Fruit fly (Drosophila melanogaster) whole organism, embryonic: ENCODE data around the gene Yip1d1.

ENCODE experiments used
- Abd-B ChIP-seq: fragments of 200-800 bp; sonication (Bioruptor generic); optimal IDR thresholded peaks from 2 replicates; lab custom pipeline; 2018; ENCODE audit warnings: missing biosample characterization, mild to moderate bottlenecking, missing genetic modification characterization, moderate library complexity
- Atf6 ChIP-seq: fragments of 200-800 bp; sonication (Bioruptor generic); IDR thresholded peaks from 2 replicates; pipeline ENCODE4 v1.3.6; 2022; ENCODE audit warnings: missing biosample characterization, missing genetic modification characterization
- BEAF-32 ChIP-seq: fragments of 200-800 bp; sonication (Bioruptor generic); optimal IDR thresholded peaks from 3 replicates; lab custom pipeline; 2017; ENCODE audit warnings: missing biosample characterization, missing genetic modification characterization, mild to moderate bottlenecking, moderate library complexity, missing genetic modification reagents
- CG10431 ChIP-seq: fragments of 200-800 bp; sonication (Bioruptor generic); optimal IDR thresholded peaks from 3 replicates; lab custom pipeline; 2018; ENCODE audit warnings: missing biosample characterization, mild to moderate bottlenecking, missing genetic modification characterization
- CG10959 ChIP-seq: fragments of 200-800 bp; sonication (Bioruptor generic); IDR thresholded peaks from 2 replicates; pipeline ENCODE4 v1.3.6; 2022; ENCODE audit warnings: missing biosample characterization, missing genetic modification characterization
- CG10979 ChIP-seq: fragments of 200-800 bp; sonication (Bioruptor generic); optimal IDR thresholded peaks from 2 replicates; lab custom pipeline; 2018; ENCODE audit warnings: missing biosample characterization, mild to moderate bottlenecking, missing genetic modification characterization, moderate library complexity
- CG14965 ChIP-seq: fragments of 200-800 bp; sonication (Bioruptor generic); optimal IDR thresholded peaks from 2 replicates; lab custom pipeline; 2016; ENCODE audit warnings: missing biosample characterization, missing genetic modification characterization, borderline replicate concordance
- CG15269 ChIP-seq: fragments of 200-800 bp; sonication (Bioruptor generic); optimal IDR thresholded peaks from 2 replicates; lab custom pipeline; 2018; ENCODE audit warnings: missing biosample characterization, mild to moderate bottlenecking, missing genetic modification characterization, moderate library complexity
- CG15479 ChIP-seq: fragments of 200-800 bp; sonication (Bioruptor generic); optimal IDR thresholded peaks from 3 replicates; lab custom pipeline; 2019; ENCODE audit warnings: missing biosample characterization, mild to moderate bottlenecking, missing genetic modification characterization, moderate library complexity
- CG17385 ChIP-seq: fragments of 200-800 bp; sonication (Bioruptor generic); optimal IDR thresholded peaks from 3 replicates; lab custom pipeline; 2018; ENCODE audit warnings: missing biosample characterization, mild to moderate bottlenecking, missing genetic modification characterization
- CG34422 ChIP-seq: fragments of 200-800 bp; sonication (Bioruptor generic); IDR thresholded peaks from 3 replicates; pipeline ENCODE4 v1.3.6; 2022; ENCODE audit warnings: missing biosample characterization, missing genetic modification characterization
- CG6654 ChIP-seq: fragments of 200-800 bp; sonication (Bioruptor generic); optimal IDR thresholded peaks from 2 replicates; lab custom pipeline; 2017; ENCODE audit warnings: missing biosample characterization, mild to moderate bottlenecking, missing genetic modification characterization
- CG6765 ChIP-seq: fragments of 200-800 bp; sonication (Bioruptor generic); optimal IDR thresholded peaks from 3 replicates; lab custom pipeline; 2017; ENCODE audit warnings: missing biosample characterization, mild to moderate bottlenecking, missing genetic modification characterization
- CG7357 ChIP-seq: fragments of 200-800 bp; sonication (Bioruptor generic); IDR thresholded peaks from 3 replicates; pipeline ENCODE4 v1.3.6; 2022; ENCODE audit warnings: missing biosample characterization, missing genetic modification characterization
- CG9437 ChIP-seq: fragments of 200-800 bp; sonication (Bioruptor generic); optimal IDR thresholded peaks from 2 replicates; lab custom pipeline; 2018; ENCODE audit warnings: missing biosample characterization, mild to moderate bottlenecking, missing genetic modification characterization
- CG9797 ChIP-seq: fragments of 200-800 bp; sonication (Bioruptor generic); optimal IDR thresholded peaks from 3 replicates; lab custom pipeline; 2018; ENCODE audit warnings: missing biosample characterization, mild to moderate bottlenecking, missing genetic modification characterization
- Camta ChIP-seq: fragments of 200-800 bp; sonication (Bioruptor generic); optimal IDR thresholded peaks from 2 replicates; lab custom pipeline; 2016; ENCODE audit warnings: missing biosample characterization, missing genetic modification characterization
- CoRest ChIP-seq: fragments of 200-800 bp; sonication (Bioruptor generic); optimal IDR thresholded peaks from 3 replicates; lab custom pipeline; 2018; ENCODE audit warnings: missing biosample characterization, mild to moderate bottlenecking, missing genetic modification characterization, moderate library complexity
- Dip3 ChIP-seq: fragments of 200-800 bp; sonication (Bioruptor generic); optimal IDR thresholded peaks from 3 replicates; lab custom pipeline; 2016; ENCODE audit warnings: missing biosample characterization, missing genetic modification characterization
- Fer2 ChIP-seq: fragments of 200-800 bp; sonication (Bioruptor generic); optimal IDR thresholded peaks from 2 replicates; lab custom pipeline; 2018; ENCODE audit warnings: missing biosample characterization, mild to moderate bottlenecking, missing genetic modification characterization, moderate library complexity
- HLHmδ ChIP-seq: fragments of 200-800 bp; sonication (Bioruptor generic); optimal IDR thresholded peaks from 2 replicates; lab custom pipeline; 2018; ENCODE audit warnings: missing biosample characterization, mild to moderate bottlenecking, missing genetic modification characterization, moderate library complexity
- Hsf ChIP-seq: fragments of 200-800 bp; sonication (Bioruptor generic); optimal IDR thresholded peaks from 3 replicates; lab custom pipeline; 2016; ENCODE audit warnings: missing biosample characterization, missing genetic modification characterization
- NC2α ChIP-seq: fragments of 200-800 bp; sonication (Bioruptor generic); optimal IDR thresholded peaks from 2 replicates; lab custom pipeline; 2016; ENCODE audit warnings: missing biosample characterization, missing genetic modification characterization
- Ptx1 ChIP-seq: fragments of 200-800 bp; sonication (Bioruptor generic); IDR thresholded peaks from 2 replicates; pipeline ENCODE4 v1.3.6; 2022; ENCODE audit warnings: missing biosample characterization, missing genetic modification characterization
- Scr ChIP-seq: fragments of 200-800 bp; sonication (Bioruptor generic); IDR thresholded peaks from 2 replicates; pipeline ENCODE4 v1.3.6; 2022; ENCODE audit warnings: missing biosample characterization, missing genetic modification characterization; ENCODE audit not compliant: partially characterized antibody
- Six4 ChIP-seq: fragments of 200-800 bp; sonication (Bioruptor generic); optimal IDR thresholded peaks from 2 replicates; lab custom pipeline; 2016; ENCODE audit warnings: missing biosample characterization, missing genetic modification characterization
- abd-A ChIP-seq: fragments of 200-800 bp; sonication (Bioruptor generic); optimal IDR thresholded peaks from 3 replicates; lab custom pipeline; 2019; ENCODE audit warnings: missing biosample characterization, mild to moderate bottlenecking, missing genetic modification characterization, moderate library complexity
- ase ChIP-seq: fragments of 200-800 bp; sonication (Bioruptor generic); IDR thresholded peaks from 3 replicates; pipeline ENCODE4 v1.3.6; 2022; ENCODE audit warnings: missing biosample characterization, missing genetic modification characterization
- btn ChIP-seq: fragments of 200-800 bp; sonication (Bioruptor generic); optimal IDR thresholded peaks from 2 replicates; lab custom pipeline; 2016; ENCODE audit warnings: missing biosample characterization, missing genetic modification characterization
- cas ChIP-seq: fragments of 200-800 bp; sonication (Bioruptor generic); IDR thresholded peaks from 2 replicates; pipeline ENCODE4 v1.3.6; 2022; ENCODE audit warnings: missing biosample characterization, missing genetic modification characterization
- cwo ChIP-seq: fragments of 200-800 bp; sonication (Bioruptor generic); optimal IDR thresholded peaks from 3 replicates; lab custom pipeline; 2017; ENCODE audit warnings: missing biosample characterization, missing genetic modification characterization, mild to moderate bottlenecking, moderate library complexity, missing genetic modification reagents
- dimm ChIP-seq: fragments of 200-800 bp; sonication (Bioruptor generic); IDR thresholded peaks from 2 replicates; pipeline ENCODE4 v1.3.6; 2022; ENCODE audit warnings: missing biosample characterization, missing genetic modification characterization
- eve ChIP-seq, 2 experiments: fragments of >200 bp; optimal IDR thresholded peaks; 2 replicates each; lab custom pipeline; 2017; ENCODE audit warnings: missing biosample characterization in 2 of 2, missing genetic modification characterization in 2 of 2
- ewg ChIP-seq: fragments of 200-800 bp; sonication (Bioruptor generic); optimal IDR thresholded peaks from 3 replicates; lab custom pipeline; 2017; ENCODE audit warnings: mild to moderate bottlenecking, missing biosample characterization, missing genetic modification reagents, missing genetic modification characterization
- gcm2 ChIP-seq: fragments of 200-800 bp; sonication (Bioruptor generic); optimal IDR thresholded peaks from 2 replicates; lab custom pipeline; 2016; ENCODE audit warnings: missing biosample characterization, missing genetic modification characterization
- gfzf ChIP-seq: fragments of 200-800 bp; sonication (Bioruptor generic); optimal IDR thresholded peaks from 2 replicates; lab custom pipeline; 2016; ENCODE audit warnings: missing biosample characterization, mild to moderate bottlenecking, missing genetic modification characterization, moderate library complexity
- h ChIP-seq: fragments of >200 bp; optimal IDR thresholded peaks from 2 replicates; lab custom pipeline; 2017
- kah ChIP-seq: fragments of 200-800 bp; sonication (Bioruptor generic); optimal IDR thresholded peaks from 2 replicates; lab custom pipeline; 2018; ENCODE audit warnings: missing biosample characterization, mild to moderate bottlenecking, missing genetic modification characterization
- oc ChIP-seq: fragments of 200-800 bp; sonication (Bioruptor generic); optimal IDR thresholded peaks from 2 replicates; lab custom pipeline; 2018; ENCODE audit warnings: missing biosample characterization, mild to moderate bottlenecking, missing genetic modification characterization, moderate library complexity
- onecut ChIP-seq: fragments of 200-800 bp; sonication (Bioruptor generic); IDR thresholded peaks from 2 replicates; pipeline ENCODE4 v1.3.6; 2022; ENCODE audit warnings: missing biosample characterization, missing genetic modification characterization
- otp ChIP-seq: fragments of 200-800 bp; sonication (Bioruptor generic); IDR thresholded peaks from 3 replicates; pipeline ENCODE4, ENCODE4 v1.3.6; 2022; ENCODE audit warnings: missing biosample characterization, missing genetic modification characterization
- ranshi ChIP-seq: fragments of 200-800 bp; sonication (Bioruptor generic); IDR thresholded peaks from 2 replicates; pipeline ENCODE4 v1.3.6; 2022; ENCODE audit warnings: missing biosample characterization, missing genetic modification characterization
- scrt ChIP-seq: fragments of 200-800 bp; sonication (Bioruptor generic); optimal IDR thresholded peaks from 2 replicates; lab custom pipeline; 2018; ENCODE audit warnings: missing biosample characterization, mild to moderate bottlenecking, missing genetic modification characterization, moderate library complexity
- slou ChIP-seq: fragments of 200-800 bp; sonication (Bioruptor generic); optimal IDR thresholded peaks from 3 replicates; lab custom pipeline; 2016; ENCODE audit warnings: missing biosample characterization, missing genetic modification characterization
- ssp ChIP-seq: fragments of 200-800 bp; sonication (Bioruptor generic); IDR thresholded peaks from 2 replicates; pipeline ENCODE4 v1.3.6; 2022; ENCODE audit warnings: missing biosample characterization, missing genetic modification characterization
- tgo ChIP-seq: fragments of 200-800 bp; sonication (Bioruptor generic); IDR thresholded peaks from 3 replicates; pipeline ENCODE4 v1.3.6; 2022; ENCODE audit warnings: missing biosample characterization, missing genetic modification characterization
- tin ChIP-seq: fragments of 200-800 bp; sonication (Bioruptor generic); optimal IDR thresholded peaks from 3 replicates; lab custom pipeline; 2016; ENCODE audit warnings: missing biosample characterization, missing genetic modification characterization
- trem ChIP-seq: fragments of 200-800 bp; optimal IDR thresholded peaks from 3 replicates; lab custom pipeline; 2019; ENCODE audit warnings: missing biosample characterization, mild to moderate bottlenecking, missing genetic modification characterization, moderate library complexity
- tup ChIP-seq: fragments of 200-800 bp; sonication (Bioruptor generic); optimal IDR thresholded peaks from 2 replicates; lab custom pipeline; 2016; ENCODE audit warnings: missing biosample characterization, mild to moderate bottlenecking, missing genetic modification characterization, moderate library complexity
- vvl ChIP-seq: fragments of 200-800 bp; sonication (Bioruptor generic); IDR thresholded peaks from 2 replicates; pipeline ENCODE4 v1.3.6; 2022; ENCODE audit warnings: missing biosample characterization, missing genetic modification characterization
- zen ChIP-seq: fragments of 200-800 bp; sonication (Bioruptor generic); optimal IDR thresholded peaks from 3 replicates; lab custom pipeline; 2018; ENCODE audit warnings: missing biosample characterization, mild to moderate bottlenecking, missing genetic modification characterization, moderate library complexity

Yip1d1 gene

DNA sequence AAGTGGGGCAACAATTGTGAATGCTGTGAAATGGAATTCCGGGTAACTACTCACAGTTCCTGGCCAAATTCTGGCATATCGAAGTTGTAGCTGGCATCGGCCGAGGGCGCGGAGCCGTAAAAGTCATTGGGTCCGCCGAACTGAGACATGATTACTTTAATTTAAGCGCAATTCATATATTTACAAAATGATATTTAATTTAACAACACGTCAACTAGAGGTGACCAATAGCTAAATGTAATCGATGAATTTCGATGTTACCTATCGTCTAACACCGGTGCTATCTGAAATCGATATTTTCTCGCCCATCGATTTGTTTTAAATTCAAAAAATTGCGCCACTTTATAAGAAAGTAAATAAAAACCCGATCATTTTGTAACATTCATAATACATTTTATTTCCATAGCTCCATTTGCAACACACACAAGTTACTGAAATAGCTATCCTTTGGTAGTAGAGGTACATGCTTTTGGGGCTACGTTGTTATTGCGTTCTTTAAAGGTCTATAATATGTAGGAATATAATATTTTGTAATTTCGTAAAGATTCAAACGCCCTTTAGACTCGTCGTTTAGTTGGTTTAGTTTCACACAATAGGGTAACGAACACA lies at the start of gene Yip1d1 (continued):
- TF ChIP-seq zen (tag; lab: Kevin White, UChicago) = no peak
- no peak for TF ChIP-seq CoRest (tag; lab: Kevin White, UChicago)
- TF ChIP-seq CG9797 (GFP tag; lab: Kevin White, UChicago) = peak; percentile 2
- TF ChIP-seq gcm2 (GFP tag; lab: Kevin White, UChicago) = no peak
- no peak for TF ChIP-seq gfzf (GFP tag; lab: Kevin White, UChicago)
- no peak for TF ChIP-seq tgo (GFP tag; lab: Robert Waterston, UW)
- TF ChIP-seq CG17385 (GFP tag; lab: Kevin White, UChicago) = no peak
- no peak for TF ChIP-seq eve (GFP tag; optimal IDR thresholded peaks at IDR 0.05; lab: Kevin White, UChicago)
- no peak for TF ChIP-seq CG6654 (GFP tag; lab: Kevin White, UChicago)
- TF ChIP-seq kah (GFP tag; lab: Kevin White, UChicago) = no peak
- TF ChIP-seq Scr (GFP tag; lab: Robert Waterston, UW) = peak; percentile 93
- peak; percentile 86 for TF ChIP-seq BEAF-32 (GFP tag; lab: Kevin White, UChicago)
- TF ChIP-seq ranshi = no peak
- TF ChIP-seq ssp (GFP tag; lab: Robert Waterston, UW) = no peak
- no peak for TF ChIP-seq Hsf (GFP tag; lab: Kevin White, UChicago)
- peak; percentile 33 for TF ChIP-seq CG15479 (GFP tag; lab: Kevin White, UChicago)
- TF ChIP-seq oc = no peak
- no peak for TF ChIP-seq CG9437 (GFP tag; lab: Kevin White, UChicago)
- no peak for TF ChIP-seq CG10959 (GFP tag; lab: Robert Waterston, UW)
- no peak for TF ChIP-seq Abd-B (GFP tag; lab: Kevin White, UChicago)
- no peak for TF ChIP-seq CG10431 (GFP tag; lab: Kevin White, UChicago)
- no peak for TF ChIP-seq ewg (GFP tag; lab: Kevin White, UChicago)
- TF ChIP-seq slou (GFP tag; lab: Kevin White, UChicago) = no peak
- peak; percentile 16; the same call in 1 of the 2 replicates for TF ChIP-seq onecut (GFP tag; lab: Robert Waterston, UW)
- TF ChIP-seq NC2α (GFP tag; lab: Kevin White, UChicago) = no peak
- TF ChIP-seq Atf6 = no peak
- no peak for TF ChIP-seq vvl (GFP tag; lab: Robert Waterston, UW)
- TF ChIP-seq cas (GFP tag; lab: Robert Waterston, UW) = no peak
- no peak for TF ChIP-seq CG14965 (GFP tag; lab: Kevin White, UChicago)
- no peak for TF ChIP-seq btn
- no peak for TF ChIP-seq otp (GFP tag; lab: Robert Waterston, UW)
- TF ChIP-seq CG10979 (tag; lab: Kevin White, UChicago) = no peak
- TF ChIP-seq tup (GFP tag; lab: Kevin White, UChicago) = no peak
- TF ChIP-seq trem (tag; lab: Kevin White, UChicago) = peak; percentile 31
- no peak for TF ChIP-seq CG15269 (tag; lab: Kevin White, UChicago)
- TF ChIP-seq tin (GFP tag; lab: Kevin White, UChicago) = no peak
- no peak for TF ChIP-seq ase (GFP tag; lab: Robert Waterston, UW)
- TF ChIP-seq Fer2 (tag; lab: Kevin White, UChicago) = no peak
- no peak for TF ChIP-seq abd-A (tag; lab: Kevin White, UChicago)
- no peak for TF ChIP-seq h (lab: Kevin White, UChicago)
- no peak for TF ChIP-seq cwo (GFP tag; lab: Kevin White, UChicago)
- no peak for TF ChIP-seq Ptx1 (GFP tag; lab: Robert Waterston, UW)
- TF ChIP-seq dimm (GFP tag; lab: Robert Waterston, UW) = no peak
- TF ChIP-seq Six4 (GFP tag; lab: Kevin White, UChicago) = no peak
- no peak for TF ChIP-seq CG6765 (GFP tag; lab: Kevin White, UChicago)
- TF ChIP-seq Dip3 = no peak
- no peak for TF ChIP-seq scrt (GFP tag; lab: Kevin White, UChicago)
- TF ChIP-seq CG34422 (GFP tag; lab: Robert Waterston, UW) = no peak
- TF ChIP-seq Camta = no peak
- TF ChIP-seq CG7357 (GFP tag; lab: Robert Waterston, UW) = no peak
- no peak for TF ChIP-seq HLHmδ
